Worm (Caenorhabditis elegans) whole organism, L2 larva: ENCODE measurements around the gene C17F4.2.
"Not testable (repeated sequence)": the region's sequence is repeated elsewhere in the genome, so short reads cannot be mapped to it uniquely, and the experiment has no call there.

Experiments used
- C34F6.9 ChIP-seq: fragments of 150-350 bp; optimal IDR thresholded peaks from 2 replicates; lab custom pipeline; 2014; ENCODE audit warnings: missing biosample characterization, missing genetic modification characterization
- F13H6.1 ChIP-seq: sonication (generic microtip); optimal IDR thresholded peaks from 2 replicates; lab custom pipeline; 2016; ENCODE audit warnings: missing genetic modification characterization, missing compliant biosample characterization
- R02D3.7 ChIP-seq: fragments of 150-350 bp; optimal IDR thresholded peaks from 2 replicates; lab custom pipeline; 2014; ENCODE audit warnings: missing biosample characterization, missing genetic modification characterization
- ZK546.5 ChIP-seq: sonication (generic microtip); optimal IDR thresholded peaks from 2 replicates; lab custom pipeline; 2017; ENCODE audit warnings: missing biosample characterization, missing genetic modification characterization
- alr-1 ChIP-seq: fragments of 150-350 bp; optimal IDR thresholded peaks from 2 replicates; lab custom pipeline; 2014; ENCODE audit warnings: missing biosample characterization, missing genetic modification characterization
- ama-1 ChIP-seq: fragments of 150-350 bp; optimal IDR thresholded peaks from 2 replicates; lab custom pipeline; 2018; ENCODE audit warnings: inconsistent platforms
- blmp-1 ChIP-seq: sonication (generic microtip); optimal IDR thresholded peaks from 2 replicates; lab custom pipeline; 2017; ENCODE audit warnings: missing genetic modification characterization, mild to moderate bottlenecking, missing compliant biosample characterization, antibody characterized with exemption, moderate library complexity; ENCODE audit not compliant: insufficient read depth
- ceh-16 ChIP-seq: fragments of 150-350 bp; optimal IDR thresholded peaks from 2 replicates; lab custom pipeline; 2014; ENCODE audit warnings: missing biosample characterization, missing genetic modification characterization
- ceh-82 ChIP-seq: fragments of 150-350 bp; optimal IDR thresholded peaks from 2 replicates; lab custom pipeline; 2014; ENCODE audit warnings: missing biosample characterization, missing genetic modification characterization
- crh-2 ChIP-seq: sonication (generic microtip); optimal IDR thresholded peaks from 2 replicates; lab custom pipeline; 2017; ENCODE audit warnings: missing biosample characterization, missing genetic modification characterization
- egl-27 ChIP-seq: sonication (generic microtip); optimal IDR thresholded peaks from 3 replicates; lab custom pipeline; 2017; ENCODE audit warnings: missing biosample characterization, missing genetic modification reagents, missing genetic modification characterization
- elt-1 ChIP-seq: fragments of 150-350 bp; optimal IDR thresholded peaks from 2 replicates; lab custom pipeline; 2014; ENCODE audit warnings: missing biosample characterization, missing genetic modification characterization
- elt-3 ChIP-seq: sonication (generic microtip); optimal IDR thresholded peaks from 2 replicates; lab custom pipeline; 2017; ENCODE audit warnings: missing biosample characterization, missing genetic modification characterization
- fos-1 ChIP-seq: fragments of 150-350 bp; optimal IDR thresholded peaks from 2 replicates; lab custom pipeline; 2014; ENCODE audit warnings: missing biosample characterization, missing genetic modification characterization
- gmeb-1 ChIP-seq: fragments of 150-350 bp; optimal IDR thresholded peaks from 2 replicates; lab custom pipeline; 2014; ENCODE audit warnings: missing biosample characterization, missing genetic modification characterization
- lin-39 ChIP-seq: fragments of 150-350 bp; optimal IDR thresholded peaks from 2 replicates; lab custom pipeline; 2014; ENCODE audit warnings: missing biosample characterization, missing genetic modification reagents, missing genetic modification characterization
- mbf-1 ChIP-seq: sonication (generic microtip); optimal IDR thresholded peaks from 2 replicates; lab custom pipeline; 2017; ENCODE audit warnings: missing biosample characterization, missing genetic modification characterization
- mdl-1 ChIP-seq, 2 experiments: fragments of 150-350 bp in 1 of 2; sonication (generic microtip) in 1 of 2; optimal IDR thresholded peaks; 2 replicates each; lab custom pipeline; 2017; ENCODE audit warnings: missing biosample characterization in 2 of 2, missing genetic modification characterization in 2 of 2
- nhr-10 ChIP-seq: sonication (generic microtip); optimal IDR thresholded peaks from 2 replicates; lab custom pipeline; 2017; ENCODE audit warnings: missing biosample characterization, missing genetic modification characterization
- nhr-11 ChIP-seq: fragments of 150-350 bp; optimal IDR thresholded peaks from 2 replicates; lab custom pipeline; 2014; ENCODE audit warnings: missing biosample characterization, missing genetic modification characterization
- nhr-129 ChIP-seq: fragments of 150-350 bp; optimal IDR thresholded peaks from 2 replicates; lab custom pipeline; 2014; ENCODE audit warnings: missing biosample characterization, missing genetic modification characterization
- nhr-23 ChIP-seq: fragments of 150-350 bp; optimal IDR thresholded peaks from 2 replicates; lab custom pipeline; 2014; ENCODE audit warnings: missing biosample characterization, missing genetic modification reagents, missing genetic modification characterization
- nhr-237 ChIP-seq: fragments of 150-350 bp; optimal IDR thresholded peaks from 2 replicates; lab custom pipeline; 2014; ENCODE audit warnings: missing biosample characterization, missing genetic modification characterization
- nhr-25 ChIP-seq: fragments of 150-350 bp; sonication (generic microtip); optimal IDR thresholded peaks from 3 replicates; lab custom pipeline; 2014; ENCODE audit warnings: missing biosample characterization, missing genetic modification characterization
- nhr-6 ChIP-seq: fragments of 150-350 bp; optimal IDR thresholded peaks from 2 replicates; lab custom pipeline; 2014; ENCODE audit warnings: missing biosample characterization, missing genetic modification characterization
- nhr-77 ChIP-seq: fragments of 150-350 bp; optimal IDR thresholded peaks from 2 replicates; lab custom pipeline; 2014; ENCODE audit warnings: missing biosample characterization, missing genetic modification characterization
- peb-1 ChIP-seq: fragments of 150-350 bp; optimal IDR thresholded peaks from 2 replicates; lab custom pipeline; 2014; ENCODE audit warnings: missing biosample characterization, missing genetic modification characterization
- sem-4 ChIP-seq: fragments of 150-350 bp; optimal IDR thresholded peaks from 2 replicates; lab custom pipeline; 2014; ENCODE audit warnings: missing biosample characterization, missing genetic modification reagents, missing genetic modification characterization
- sma-3 ChIP-seq: sonication (generic microtip); optimal IDR thresholded peaks from 2 replicates; lab custom pipeline; 2016; ENCODE audit warnings: missing genetic modification reagents, missing genetic modification characterization, missing compliant biosample characterization
- sma-9 ChIP-seq, 2 experiments: fragments of 150-350 bp in 1 of 2; sonication (generic microtip) in 1 of 2; optimal IDR thresholded peaks; 2 replicates each; lab custom pipeline; 2014 to 2016; ENCODE audit warnings: missing genetic modification characterization in 2 of 2, mild to moderate bottlenecking in 1 of 2, missing biosample characterization in 1 of 2, missing compliant biosample characterization in 1 of 2, missing genetic modification reagents in 1 of 2, moderate library complexity in 1 of 2
- snpc-4 ChIP-seq: fragments of 150-350 bp; optimal IDR thresholded peaks from 2 replicates; lab custom pipeline; 2014; ENCODE audit warnings: missing biosample characterization, missing genetic modification characterization
- unc-39 ChIP-seq: fragments of 150-350 bp; optimal IDR thresholded peaks from 2 replicates; lab custom pipeline; 2014; ENCODE audit warnings: missing biosample characterization, missing genetic modification characterization
- unc-62 ChIP-seq: fragments of 150-350 bp; optimal IDR thresholded peaks from 2 replicates; lab custom pipeline; 2014; ENCODE audit warnings: missing biosample characterization, missing genetic modification reagents, missing genetic modification characterization
- zag-1 ChIP-seq: fragments of 150-350 bp; optimal IDR thresholded peaks from 2 replicates; lab custom pipeline; 2014; ENCODE audit warnings: missing biosample characterization, missing genetic modification characterization
- ztf-11 ChIP-seq: sonication (generic microtip); optimal IDR thresholded peaks from 2 replicates; lab custom pipeline; 2017; ENCODE audit warnings: missing biosample characterization, missing genetic modification characterization

C17F4.2 gene

DNA sequence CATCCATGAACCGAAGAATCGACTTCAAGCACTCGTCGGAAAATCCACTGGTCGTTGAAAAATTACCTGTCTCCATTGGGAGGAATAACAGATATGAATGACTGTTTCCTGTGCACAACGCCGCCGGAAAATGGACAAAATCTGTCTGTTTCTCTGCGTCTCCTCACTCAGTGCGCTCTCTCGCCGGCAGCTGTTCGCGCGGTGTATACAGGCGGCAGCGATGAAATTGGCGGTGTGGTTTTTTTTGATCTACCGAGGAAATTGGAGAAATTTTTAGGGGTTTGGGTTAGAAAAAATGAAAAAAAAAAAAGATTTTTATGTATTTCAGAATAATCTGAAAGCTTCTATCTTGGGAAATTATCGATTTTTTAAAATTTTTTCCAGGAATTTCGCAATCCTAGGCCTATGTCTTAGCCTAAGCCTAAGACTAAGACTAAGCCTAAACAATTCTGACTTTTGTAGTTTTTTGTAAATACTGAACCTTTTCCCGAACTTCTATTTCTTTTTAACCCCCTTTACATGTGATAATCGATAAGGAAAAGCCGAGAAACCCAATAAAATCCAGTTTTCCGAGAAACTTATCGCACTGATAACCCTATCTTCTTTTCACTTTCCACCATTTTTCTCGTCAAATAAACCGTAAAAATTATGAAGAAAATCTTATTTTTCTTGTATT lies at the start of gene C17F4.2, which contains the start of gene fbxc-50:
TSS of gene C17F4.2 (plus strand) at position 626 of the 676 bp plus-strand sequence.
TSS of gene fbxc-50 (minus strand) at position 81 of the 676 bp plus-strand sequence.
- no peak for TF ChIP-seq fos-1 (tag; lab: Kevin White, UChicago)
- TF ChIP-seq sem-4 (tag; lab: Kevin White, UChicago) = no peak
- TF ChIP-seq lin-39 = no peak
- TF ChIP-seq elt-3 (tag; lab: Kevin White, UChicago) = no peak
- no peak for TF ChIP-seq nhr-6 (tag; lab: Kevin White, UChicago)
- no peak for TF ChIP-seq sma-3 (GFP tag; lab: Kevin White, UChicago)
- no peak for TF ChIP-seq blmp-1
- no peak for TF ChIP-seq unc-39 (tag; lab: Kevin White, UChicago)
- TF ChIP-seq nhr-77 (tag; lab: Kevin White, UChicago) = no peak
- no peak for TF ChIP-seq mdl-1 (tag; optimal IDR thresholded peaks at IDR 0.05; lab: Kevin White, UChicago)
- no peak for TF ChIP-seq peb-1 (tag; lab: Kevin White, UChicago)
- TF ChIP-seq unc-62 (GFP tag; lab: Kevin White, UChicago) = no peak
- no peak for TF ChIP-seq nhr-25

DNA sequence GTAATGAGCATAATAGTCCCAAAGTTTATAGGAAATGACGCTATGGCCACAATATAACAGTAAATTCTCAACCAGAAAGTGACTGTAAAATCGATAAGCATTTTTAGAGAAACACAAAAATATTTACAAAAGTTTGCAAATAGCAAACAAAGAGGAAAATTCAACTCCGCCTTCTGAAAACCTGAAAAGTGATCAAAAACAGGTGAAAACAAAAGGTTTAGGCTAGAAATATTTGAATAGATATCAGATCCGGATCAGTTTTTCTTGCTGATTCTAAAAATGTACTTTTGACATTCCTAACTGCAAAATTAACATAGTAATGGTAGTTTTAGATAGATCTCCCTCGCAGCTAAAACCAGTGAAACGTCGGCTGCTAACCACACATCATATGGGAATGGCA lies 49.5 kb upstream of the C17F4.2 start, which contains the start of gene sri-51:
TSS of gene sri-51 (minus strand) at position 101 of the 400 bp plus-strand sequence.
- TF ChIP-seq R02D3.7 (tag; lab: Kevin White, UChicago) (no peak), peb-1 (tag; lab: Kevin White, UChicago) (no peak), unc-39 (tag; lab: Kevin White, UChicago) (no peak), nhr-10 (tag; lab: Kevin White, UChicago) (no peak), nhr-11 (no peak), nhr-23 (tag; lab: Kevin White, UChicago) (no peak), ama-1 (lab: Kevin White, UChicago) (no peak), ztf-11 (tag; lab: Kevin White, UChicago) (no peak), nhr-237 (tag; lab: Kevin White, UChicago) (no peak), F13H6.1 (tag; lab: Kevin White, UChicago) (no peak), sem-4 (tag; lab: Kevin White, UChicago) (no peak), snpc-4 (tag; lab: Kevin White, UChicago) (no peak), sma-9 (GFP tag; optimal IDR thresholded peaks at IDR 0.05; lab: Kevin White, UChicago) (no peak), sma-9 (tag; optimal IDR thresholded peaks at IDR 0.05; lab: Kevin White, UChicago) (no peak), C34F6.9 (tag; lab: Kevin White, UChicago) (no peak), alr-1 (no peak), egl-27 (no peak), mbf-1 (tag; lab: Kevin White, UChicago) (no peak), elt-1 (no peak), nhr-6 (tag; lab: Kevin White, UChicago) (no peak), crh-2 (tag; lab: Kevin White, UChicago) (no peak)

DNA sequence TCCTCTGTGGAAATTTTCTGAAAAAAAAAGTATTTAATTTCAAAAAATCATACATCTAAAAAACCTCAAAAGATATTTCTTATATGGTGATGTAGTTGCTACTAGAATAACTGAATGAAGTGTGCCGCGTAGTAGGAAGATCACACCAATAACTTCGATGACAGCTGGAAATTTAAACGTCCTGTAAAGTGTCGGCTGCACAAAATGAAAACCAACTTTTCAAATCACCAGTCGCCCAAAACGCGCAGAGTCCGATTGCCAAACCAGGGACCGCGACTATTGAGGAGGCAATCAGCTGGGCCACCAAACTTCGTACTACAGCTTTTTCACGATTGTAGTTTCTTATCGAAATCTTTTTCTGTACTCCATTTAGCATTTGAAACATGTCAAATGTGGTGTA lies 47.2 kb upstream of the C17F4.2 start, which contains the start of gene sri-48:
TSS of gene sri-48 (minus strand) at position 101 of the 400 bp plus-strand sequence.
- not testable (repeated sequence) for TF ChIP-seq nhr-77 (tag; lab: Kevin White, UChicago); crh-2 (tag; lab: Kevin White, UChicago); ZK546.5
- TF ChIP-seq, all 48 proteins: peak for 0; not testable (repeated sequence) for 48

DNA sequence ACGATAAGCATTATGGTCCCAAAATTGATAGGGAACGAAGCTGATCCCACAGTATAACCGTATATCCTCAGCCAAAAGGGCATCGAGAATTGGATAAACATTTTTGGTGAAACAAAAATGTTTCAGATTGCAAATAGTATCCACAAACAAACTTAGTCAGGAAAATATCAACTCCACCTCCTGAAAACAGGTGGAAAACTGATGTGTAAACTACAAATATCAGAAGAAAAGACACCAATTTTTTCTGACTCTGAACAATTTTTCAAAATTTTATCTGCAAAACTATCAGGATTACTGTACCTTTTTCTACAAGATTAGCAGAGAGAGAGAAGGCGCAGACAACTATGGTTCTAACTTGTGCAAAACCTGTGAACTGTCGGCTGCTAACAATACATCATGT lies 45.9 kb upstream of the C17F4.2 start, which contains the start of gene sri-53:
TSS of gene sri-53 (minus strand) at position 101 of the 400 bp plus-strand sequence.
- TF ChIP-seq unc-39 (tag; lab: Kevin White, UChicago) (no peak), ztf-11 (tag; lab: Kevin White, UChicago) (no peak), zag-1 (tag; lab: Kevin White, UChicago) (no peak), ceh-82 (no peak)

DNA sequence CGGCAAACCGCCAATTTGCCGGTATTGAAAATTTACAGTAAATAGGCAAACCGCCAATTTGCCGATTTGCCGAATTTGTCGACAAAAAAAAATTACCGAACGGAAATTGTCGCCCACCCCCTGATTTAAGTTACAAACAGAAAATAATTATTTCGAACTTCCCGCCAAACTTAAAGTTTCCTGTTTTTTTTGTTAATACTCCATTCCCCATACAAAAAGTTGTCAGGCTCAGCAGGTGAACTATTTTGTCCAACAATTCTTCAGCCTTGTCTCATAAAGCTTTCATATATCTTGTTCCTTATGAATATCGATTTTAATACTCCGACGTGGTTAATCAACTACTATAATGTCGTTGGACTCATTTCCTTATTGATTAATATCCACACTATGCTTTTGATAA lies 45.1 kb upstream of the C17F4.2 start, which contains the start of gene sri-50:
TSS of gene sri-50 (plus strand) at position 301 of the 400 bp plus-strand sequence.
- TF ChIP-seq zag-1 (tag; lab: Kevin White, UChicago) = no peak
- TF ChIP-seq gmeb-1 (tag; lab: Kevin White, UChicago) = no peak
- TF ChIP-seq ceh-16 (tag; lab: Kevin White, UChicago) = no peak
- TF ChIP-seq peb-1 (tag; lab: Kevin White, UChicago) = no peak
- no peak for TF ChIP-seq nhr-129 (tag; lab: Kevin White, UChicago)
- TF ChIP-seq snpc-4 (tag; lab: Kevin White, UChicago) = no peak
- no peak for TF ChIP-seq F13H6.1 (tag; lab: Kevin White, UChicago)
